Worm (Caenorhabditis elegans): Measurements from ENCODE around the gene tag-280.
A peak's percentile ranks its signal among the peaks of the same experiment; 100 is the strongest.

The tag-280 gene

ce11 chrII:12420486-12420885 lies 40.0 kb upstream of the tag-280 start, which contains the start of gene sre-26:
Gene sre-26, minus strand, starts transcription at chrII:12420586.
- no peak for TF ChIP-seq unc-62 (GFP tag; optimal IDR thresholded peaks at IDR 0.05)

ce11 chrII:12425644-12426222 lies 34.7 kb upstream of the tag-280 start, which contains the start of gene daf-22:
Gene daf-22, minus strand, starts transcription at chrII:12425694.
- no peak for TF ChIP-seq nhr-25 (tag; optimal IDR thresholded peaks at IDR 0.05)
- TF ChIP-seq ceh-16 (tag; optimal IDR thresholded peaks at IDR 0.05): no peak
- no peak for TF ChIP-seq aly-2 (tag; optimal IDR thresholded peaks at IDR 0.05)
- TF ChIP-seq nhr-77 (tag; optimal IDR thresholded peaks at IDR 0.05): no peak
- TF ChIP-seq sma-9 (GFP tag; optimal IDR thresholded peaks at IDR 0.05): peak; percentile 57
- no peak for TF ChIP-seq sma-9 (tag; optimal IDR thresholded peaks at IDR 0.05)
- no peak for TF ChIP-seq skn-1 (tag; optimal IDR thresholded peaks at IDR 0.05)
- TF ChIP-seq ceh-82 (tag; optimal IDR thresholded peaks at IDR 0.05): no peak
- no peak for TF ChIP-seq elt-1 (tag; optimal IDR thresholded peaks at IDR 0.05)
- TF ChIP-seq sma-3 (GFP tag; optimal IDR thresholded peaks at IDR 0.05): peak; percentile 28
- TF ChIP-seq mab-5 (tag; optimal IDR thresholded peaks at IDR 0.05): no peak
- no peak for TF ChIP-seq nhr-23 (tag; optimal IDR thresholded peaks at IDR 0.05)
- TF ChIP-seq nhr-12 (tag; optimal IDR thresholded peaks at IDR 0.05): no peak
- no peak for TF ChIP-seq mdl-1 (tag; optimal IDR thresholded peaks at IDR 0.05)
- TF ChIP-seq lsy-2 (tag; optimal IDR thresholded peaks at IDR 0.05): no peak
- TF ChIP-seq zag-1 (tag; optimal IDR thresholded peaks at IDR 0.05): no peak
- TF ChIP-seq nhr-11 (tag; optimal IDR thresholded peaks at IDR 0.05): no peak
- no peak for TF ChIP-seq nhr-129 (tag; optimal IDR thresholded peaks at IDR 0.05)
- TF ChIP-seq lin-39 (tag; optimal IDR thresholded peaks at IDR 0.05): no peak
- TF ChIP-seq crh-2 (tag; optimal IDR thresholded peaks at IDR 0.05): peak; percentile 59
- no peak for TF ChIP-seq unc-55 (GFP tag; optimal IDR thresholded peaks at IDR 0.05)
- TF ChIP-seq peb-1 (tag; optimal IDR thresholded peaks at IDR 0.05): no peak
- peak; percentile 65 for TF ChIP-seq fos-1 (tag; optimal IDR thresholded peaks at IDR 0.05)
- no peak for TF ChIP-seq blmp-1 (tag; optimal IDR thresholded peaks at IDR 0.05; ENCODE audit: insufficient read depth)
- no peak for TF ChIP-seq nhr-237 (tag; optimal IDR thresholded peaks at IDR 0.05)
- TF ChIP-seq ztf-11 (tag; optimal IDR thresholded peaks at IDR 0.05): no peak
- no peak for TF ChIP-seq elt-3 (tag; optimal IDR thresholded peaks at IDR 0.05)
- no peak for TF ChIP-seq ztf-4 (tag; optimal IDR thresholded peaks at IDR 0.05)
- no peak for TF ChIP-seq unc-39 (tag; optimal IDR thresholded peaks at IDR 0.05)
- peak; percentile 37 for TF ChIP-seq gmeb-1 (tag; optimal IDR thresholded peaks at IDR 0.05)
- TF ChIP-seq alr-1 (tag; optimal IDR thresholded peaks at IDR 0.05): no peak
- no peak for TF ChIP-seq Y55F3AM.14 (GFP tag; optimal IDR thresholded peaks at IDR 0.05)
- TF ChIP-seq lin-11 (tag; optimal IDR thresholded peaks at IDR 0.05): no peak
- no peak for TF ChIP-seq lin-13 (GFP tag; optimal IDR thresholded peaks at IDR 0.05)
- TF ChIP-seq F13H6.1 (tag; optimal IDR thresholded peaks at IDR 0.05): no peak
- no peak for TF ChIP-seq nhr-6 (tag; optimal IDR thresholded peaks at IDR 0.05)

ce11 chrII:12429743-12430142 lies 30.7 kb upstream of the tag-280 start, which contains the start of gene Y57A10C.8:
Gene Y57A10C.8, minus strand, starts transcription at chrII:12429843.
- TF ChIP-seq unc-55 (GFP tag; optimal IDR thresholded peaks at IDR 0.05) (no peak), alr-1 (tag; optimal IDR thresholded peaks at IDR 0.05) (no peak), lsy-2 (tag; optimal IDR thresholded peaks at IDR 0.05) (no peak), nhr-12 (tag; optimal IDR thresholded peaks at IDR 0.05) (no peak), ztf-11 (tag; optimal IDR thresholded peaks at IDR 0.05) (no peak), nhr-10 (tag; optimal IDR thresholded peaks at IDR 0.05) (no peak), ceh-16 (tag; optimal IDR thresholded peaks at IDR 0.05) (no peak), elt-1 (tag; optimal IDR thresholded peaks at IDR 0.05) (no peak), ztf-4 (tag; optimal IDR thresholded peaks at IDR 0.05) (no peak), mbf-1 (tag; optimal IDR thresholded peaks at IDR 0.05) (no peak), nhr-77 (tag; optimal IDR thresholded peaks at IDR 0.05) (no peak), sma-3 (GFP tag; optimal IDR thresholded peaks at IDR 0.05) (no peak), aly-2 (tag; optimal IDR thresholded peaks at IDR 0.05) (no peak)

- TF ChIP-seq nhr-21 (tag; optimal IDR thresholded peaks at IDR 0.05): no peak
- no peak for TF ChIP-seq gmeb-1 (tag; optimal IDR thresholded peaks at IDR 0.05)
- no peak for TF ChIP-seq sem-4 (tag; optimal IDR thresholded peaks at IDR 0.05)
- TF ChIP-seq Y55F3AM.14 (GFP tag; optimal IDR thresholded peaks at IDR 0.05): no peak
- no peak for TF ChIP-seq R02D3.7 (tag; optimal IDR thresholded peaks at IDR 0.05)
- TF ChIP-seq egl-27 (tag; optimal IDR thresholded peaks at IDR 0.05): no peak
- TF ChIP-seq nhr-10 (tag; optimal IDR thresholded peaks at IDR 0.05): no peak
- no peak for TF ChIP-seq unc-62 (GFP tag; optimal IDR thresholded peaks at IDR 0.05)
- no peak for TF ChIP-seq sma-9 (GFP tag; optimal IDR thresholded peaks at IDR 0.05)
- TF ChIP-seq sma-9 (tag; optimal IDR thresholded peaks at IDR 0.05): no peak
- no peak for TF ChIP-seq ztf-1 (GFP tag; conservative IDR thresholded peaks at IDR 0.05)
Observed at ce11 chrII:12432356-12432755, 28.1 kb upstream of the tag-280 start, which contains the start of gene dct-12. Gene dct-12, minus strand, starts transcription at chrII:12432456.
